Fruit fly (Drosophila melanogaster) S2 (cell line): ENCODE data around the gene RpL3.

ENCODE experiments used
- CG8478 ChIP-seq: fragments of >200 bp; optimal IDR thresholded peaks from 2 replicates; lab custom pipeline; 2018
- CTCF ChIP-seq, 2 experiments: fragments of >200 bp; optimal IDR thresholded peaks; 2 replicates each; lab custom pipeline; 2018

RpL3 gene

DNA sequence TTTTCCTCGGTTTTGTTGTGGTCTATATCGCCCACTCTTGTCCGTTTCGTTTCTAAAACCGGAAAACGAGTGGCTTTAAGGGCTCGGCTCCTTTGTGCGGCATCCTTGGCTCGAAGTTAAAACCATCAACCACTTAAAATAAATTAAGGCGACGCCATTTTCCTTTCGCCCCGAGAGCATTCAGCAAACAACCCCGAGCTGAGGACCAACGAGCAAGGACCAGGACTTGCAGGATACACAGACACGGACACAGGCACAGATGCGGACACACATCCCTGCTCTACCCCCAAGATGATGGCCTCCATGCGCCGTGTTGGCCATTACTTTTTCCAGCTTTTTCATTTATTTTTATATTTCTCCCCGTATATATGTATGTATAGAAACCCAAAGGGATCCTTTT, 51.0 kb downstream of the RpL3 start:
- TF ChIP-seq CTCF (optimal IDR thresholded peaks at IDR 0.05; lab: Kevin White, UChicago) (no peak), CG8478 (lab: Kevin White, UChicago) (no peak)
